Worm (Caenorhabditis elegans) whole organism, L2 larva: Measurements from ENCODE around the gene C03A7.2.

ENCODE experiments used
- F13H6.1 ChIP-seq: sonication (generic microtip); optimal IDR thresholded peaks from 2 replicates; lab custom pipeline; 2016; ENCODE audit warnings: missing genetic modification characterization, missing compliant biosample characterization
- R02D3.7 ChIP-seq: fragments of 150-350 bp; optimal IDR thresholded peaks from 2 replicates; lab custom pipeline; 2014; ENCODE audit warnings: missing biosample characterization, missing genetic modification characterization
- Y55F3AM.14 ChIP-seq: fragments of 200-800 bp; sonication (Bioruptor generic); optimal IDR thresholded peaks from 2 replicates; lab custom pipeline; 2018; ENCODE audit warnings: mild to moderate bottlenecking, missing genetic modification characterization, missing compliant biosample characterization
- ZK546.5 ChIP-seq: sonication (generic microtip); optimal IDR thresholded peaks from 2 replicates; lab custom pipeline; 2017; ENCODE audit warnings: missing biosample characterization, missing genetic modification characterization
- alr-1 ChIP-seq: fragments of 150-350 bp; optimal IDR thresholded peaks from 2 replicates; lab custom pipeline; 2014; ENCODE audit warnings: missing biosample characterization, missing genetic modification characterization
- aly-2 ChIP-seq: fragments of 150-350 bp; optimal IDR thresholded peaks from 2 replicates; lab custom pipeline; 2014; ENCODE audit warnings: missing biosample characterization, missing genetic modification characterization
- ama-1 ChIP-seq: fragments of 150-350 bp; optimal IDR thresholded peaks from 2 replicates; lab custom pipeline; 2018; ENCODE audit warnings: inconsistent platforms
- crh-2 ChIP-seq: sonication (generic microtip); optimal IDR thresholded peaks from 2 replicates; lab custom pipeline; 2017; ENCODE audit warnings: missing biosample characterization, missing genetic modification characterization
- elt-1 ChIP-seq: fragments of 150-350 bp; optimal IDR thresholded peaks from 2 replicates; lab custom pipeline; 2014; ENCODE audit warnings: missing biosample characterization, missing genetic modification characterization
- elt-3 ChIP-seq: sonication (generic microtip); optimal IDR thresholded peaks from 2 replicates; lab custom pipeline; 2017; ENCODE audit warnings: missing biosample characterization, missing genetic modification characterization
- fos-1 ChIP-seq: fragments of 150-350 bp; optimal IDR thresholded peaks from 2 replicates; lab custom pipeline; 2014; ENCODE audit warnings: missing biosample characterization, missing genetic modification characterization
- lin-11 ChIP-seq: fragments of 150-350 bp; sonication (generic microtip); optimal IDR thresholded peaks from 2 replicates; lab custom pipeline; 2014; ENCODE audit warnings: missing biosample characterization, missing genetic modification characterization, inconsistent platforms, mixed read lengths
- lin-13 ChIP-seq: fragments of 150-350 bp; optimal IDR thresholded peaks from 2 replicates; lab custom pipeline; 2014; ENCODE audit warnings: missing biosample characterization, missing genetic modification reagents, missing genetic modification characterization
- lin-39 ChIP-seq: fragments of 150-350 bp; optimal IDR thresholded peaks from 2 replicates; lab custom pipeline; 2014; ENCODE audit warnings: missing biosample characterization, missing genetic modification reagents, missing genetic modification characterization
- lsy-2 ChIP-seq, 2 experiments: fragments of 150-350 bp in 1 of 2; sonication (generic microtip) in 1 of 2; optimal IDR thresholded peaks; 2 replicates each; lab custom pipeline; 2014 to 2017; ENCODE audit warnings: missing biosample characterization in 2 of 2, missing genetic modification characterization in 2 of 2
- mab-5 ChIP-seq: fragments of 150-350 bp; optimal IDR thresholded peaks from 2 replicates; lab custom pipeline; 2014; ENCODE audit warnings: missing biosample characterization, missing genetic modification characterization
- mbf-1 ChIP-seq: sonication (generic microtip); optimal IDR thresholded peaks from 2 replicates; lab custom pipeline; 2017; ENCODE audit warnings: missing biosample characterization, missing genetic modification characterization
- nhr-10 ChIP-seq: sonication (generic microtip); optimal IDR thresholded peaks from 2 replicates; lab custom pipeline; 2017; ENCODE audit warnings: missing biosample characterization, missing genetic modification characterization
- nhr-11 ChIP-seq: fragments of 150-350 bp; optimal IDR thresholded peaks from 2 replicates; lab custom pipeline; 2014; ENCODE audit warnings: missing biosample characterization, missing genetic modification characterization
- nhr-12 ChIP-seq: fragments of 150-350 bp; optimal IDR thresholded peaks from 2 replicates; lab custom pipeline; 2014; ENCODE audit warnings: missing biosample characterization, missing genetic modification characterization
- nhr-129 ChIP-seq: fragments of 150-350 bp; optimal IDR thresholded peaks from 2 replicates; lab custom pipeline; 2014; ENCODE audit warnings: missing biosample characterization, missing genetic modification characterization
- nhr-21 ChIP-seq: fragments of 150-350 bp; optimal IDR thresholded peaks from 2 replicates; lab custom pipeline; 2014; ENCODE audit warnings: missing biosample characterization, missing genetic modification characterization
- nhr-6 ChIP-seq: fragments of 150-350 bp; optimal IDR thresholded peaks from 2 replicates; lab custom pipeline; 2014; ENCODE audit warnings: missing biosample characterization, missing genetic modification characterization
- peb-1 ChIP-seq: fragments of 150-350 bp; optimal IDR thresholded peaks from 2 replicates; lab custom pipeline; 2014; ENCODE audit warnings: missing biosample characterization, missing genetic modification characterization
- sma-3 ChIP-seq: sonication (generic microtip); optimal IDR thresholded peaks from 2 replicates; lab custom pipeline; 2016; ENCODE audit warnings: missing genetic modification reagents, missing genetic modification characterization, missing compliant biosample characterization
- sma-9 ChIP-seq, 2 experiments: fragments of 150-350 bp in 1 of 2; sonication (generic microtip) in 1 of 2; optimal IDR thresholded peaks; 2 replicates each; lab custom pipeline; 2014 to 2016; ENCODE audit warnings: missing genetic modification characterization in 2 of 2, mild to moderate bottlenecking in 1 of 2, missing biosample characterization in 1 of 2, missing compliant biosample characterization in 1 of 2, missing genetic modification reagents in 1 of 2, moderate library complexity in 1 of 2
- snpc-4 ChIP-seq: fragments of 150-350 bp; optimal IDR thresholded peaks from 2 replicates; lab custom pipeline; 2014; ENCODE audit warnings: missing biosample characterization, missing genetic modification characterization
- unc-39 ChIP-seq: fragments of 150-350 bp; optimal IDR thresholded peaks from 2 replicates; lab custom pipeline; 2014; ENCODE audit warnings: missing biosample characterization, missing genetic modification characterization
- ztf-1 ChIP-seq: fragments of 200-800 bp; sonication (Bioruptor generic); conservative IDR thresholded peaks from 2 replicates; pipeline ENCODE4 v1.3.6; 2022; ENCODE audit warnings: missing genetic modification characterization, missing compliant biosample characterization
- ztf-11 ChIP-seq: sonication (generic microtip); optimal IDR thresholded peaks from 2 replicates; lab custom pipeline; 2017; ENCODE audit warnings: missing biosample characterization, missing genetic modification characterization
- ztf-4 ChIP-seq: fragments of 150-350 bp; optimal IDR thresholded peaks from 2 replicates; lab custom pipeline; 2014; ENCODE audit warnings: missing biosample characterization, missing genetic modification characterization

The C03A7.2 gene

DNA sequence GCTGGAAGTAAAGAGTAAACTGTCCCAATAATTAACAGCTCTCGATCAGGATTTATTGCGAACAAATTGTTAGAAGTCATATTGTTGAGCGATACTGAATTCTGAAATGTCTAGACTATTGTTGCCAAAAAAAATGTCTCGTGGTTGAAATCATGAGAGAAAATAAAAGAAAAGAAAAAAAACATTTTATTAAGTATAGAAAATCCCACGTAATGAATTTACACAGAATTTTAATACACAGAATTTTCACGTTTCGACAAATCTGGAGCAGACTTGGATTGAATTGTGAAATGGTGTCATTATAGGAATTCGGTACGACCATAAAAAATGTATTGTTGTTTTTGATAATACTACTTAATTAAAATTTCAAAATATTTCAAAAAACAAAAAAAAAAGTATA lies 8.9 kb upstream of the C03A7.2 start, which contains the start of gene srt-65:
srt-65 (minus strand) TSS at position 101 of the 400 bp plus-strand sequence.
- TF ChIP-seq nhr-21 (tag; lab: Kevin White, UChicago) = no peak
- TF ChIP-seq unc-39 (tag; lab: Kevin White, UChicago) = no peak
- TF ChIP-seq elt-1 = no peak
- TF ChIP-seq Y55F3AM.14 = no peak
- no peak for TF ChIP-seq ZK546.5
- no peak for TF ChIP-seq R02D3.7 (tag; lab: Kevin White, UChicago)
- TF ChIP-seq snpc-4 = no peak
- TF ChIP-seq ztf-1 (GFP tag; lab: Robert Waterston, UW) = no peak
- TF ChIP-seq nhr-11 (tag; lab: Kevin White, UChicago) = no peak
- TF ChIP-seq nhr-12 (tag; lab: Kevin White, UChicago) = no peak
- TF ChIP-seq lin-39 (tag; lab: Kevin White, UChicago) = no peak
- TF ChIP-seq ama-1 (lab: Kevin White, UChicago) = no peak
- TF ChIP-seq ztf-4 (tag; lab: Kevin White, UChicago) = no peak
- TF ChIP-seq elt-3 (tag; lab: Kevin White, UChicago) = no peak
- TF ChIP-seq crh-2 (tag; lab: Kevin White, UChicago) = no peak
- no peak for TF ChIP-seq sma-3
- TF ChIP-seq aly-2 = no peak

DNA sequence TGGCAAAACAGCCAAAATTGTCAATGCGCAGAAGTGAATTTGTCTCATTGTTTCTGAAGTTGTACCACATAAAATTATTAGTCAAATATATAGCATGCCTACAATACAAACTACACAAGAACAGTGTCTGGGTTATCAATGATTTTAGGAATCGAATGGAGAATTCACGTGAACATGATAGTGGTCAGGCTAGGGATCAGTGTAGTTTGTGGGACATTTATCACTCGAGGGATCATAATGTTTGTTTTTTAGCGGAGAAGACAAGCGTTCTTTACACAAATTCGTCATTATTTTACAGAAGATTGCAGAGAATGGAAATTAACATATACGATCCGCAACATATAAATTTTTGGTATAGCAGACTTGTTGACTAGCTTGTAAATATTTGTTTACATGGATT lies 4.5 kb upstream of the C03A7.2 start, which contains the start of gene ugt-51:
ugt-51 (minus strand) TSS at position 101 of the 400 bp plus-strand sequence.
- TF ChIP-seq mab-5 (tag; lab: Kevin White, UChicago) (no peak), lsy-2 (tag; optimal IDR thresholded peaks at IDR 0.05; lab: Kevin White, UChicago) (no peak), nhr-129 (no peak), ztf-1 (GFP tag; lab: Robert Waterston, UW) (no peak), nhr-10 (tag; lab: Kevin White, UChicago) (no peak)

- TF ChIP-seq peb-1 (tag; lab: Kevin White, UChicago) = no peak
- no peak for TF ChIP-seq Y55F3AM.14
- no peak for TF ChIP-seq ztf-11 (tag; lab: Kevin White, UChicago)
- no peak for TF ChIP-seq nhr-6 (tag; lab: Kevin White, UChicago)
- no peak for TF ChIP-seq nhr-11 (tag; lab: Kevin White, UChicago)
- no peak for TF ChIP-seq mab-5 (tag; lab: Kevin White, UChicago)
Observed at ce11 chrV:5178051-5178450, 3.7 kb upstream of the C03A7.2 start.

- no peak for TF ChIP-seq alr-1 (tag; lab: Kevin White, UChicago)
- TF ChIP-seq unc-39 (tag; lab: Kevin White, UChicago) = no peak
- TF ChIP-seq ztf-11 (tag; lab: Kevin White, UChicago) = no peak
- TF ChIP-seq ZK546.5 = no peak
- TF ChIP-seq fos-1 (tag; lab: Kevin White, UChicago) = peak; percentile 49
- TF ChIP-seq mab-5 (tag; lab: Kevin White, UChicago) = no peak
- no peak for TF ChIP-seq ztf-1 (GFP tag; lab: Robert Waterston, UW)
Observed at ce11 chrV:5192501-5192900, 10.8 kb downstream of the C03A7.2 start, which contains the start of gene C03A7.13. Gene C03A7.13 (minus strand): TSS chrV:5192543.

ce11 chrV:5194508-5194907 lies 12.8 kb downstream of the C03A7.2 start, which contains the start of gene abu-8:
Gene abu-8 (minus strand): TSS chrV:5194608.
- TF ChIP-seq lin-13 (no peak), peb-1 (tag; lab: Kevin White, UChicago) (no peak)

- TF ChIP-seq F13H6.1 (no peak), lin-11 (no peak), unc-39 (tag; lab: Kevin White, UChicago) (no peak), ama-1 (lab: Kevin White, UChicago) (no peak), mbf-1 (no peak), nhr-129 (no peak), nhr-21 (tag; lab: Kevin White, UChicago) (no peak)
Observed at ce11 chrV:5198240-5198639, 16.5 kb downstream of the C03A7.2 start, which contains the start of gene Y47A7.2. Gene Y47A7.2 (minus strand): TSS chrV:5198340.

- TF ChIP-seq sma-9 (GFP tag; optimal IDR thresholded peaks at IDR 0.05; lab: Kevin White, UChicago) (peak; percentile 41), sma-9 (tag; optimal IDR thresholded peaks at IDR 0.05; lab: Kevin White, UChicago) (no peak), elt-1 (no peak), lin-11 (no peak)
- TF ChIP-seq, all 48 proteins: peak for 1
Observed at ce11 chrV:5200188-5200587, 18.5 kb downstream of the C03A7.2 start.
